Worm (Caenorhabditis elegans): Measurements from ENCODE around the gene nhr-66.

ce11 chrIV:8226474-8226873, 9.9 kb downstream of the nhr-66 start:
- TF ChIP-seq fax-1 (tag; optimal IDR thresholded peaks at IDR 0.05) (no peak), pqm-1 (tag; optimal IDR thresholded peaks at IDR 0.05) (no peak), K02D7.2 (tag; optimal IDR thresholded peaks at IDR 0.05) (no peak), ama-1 (optimal IDR thresholded peaks at IDR 0.05) (peak; percentile 1)

All from whole organism, late embryonic.